Fruit fly (Drosophila melanogaster) whole organism, embryonic: ENCODE measurements around the gene Obp99b.

ENCODE experiments used
- Atf6 ChIP-seq: fragments of 200-800 bp; sonication (Bioruptor generic); IDR thresholded peaks from 2 replicates; pipeline ENCODE4 v1.3.6; 2022; ENCODE audit warnings: missing biosample characterization, missing genetic modification characterization
- Awh ChIP-seq: fragments of 200-800 bp; sonication (Bioruptor generic); IDR thresholded peaks from 2 replicates; pipeline ENCODE4, ENCODE4 v1.3.6; 2022; ENCODE audit warnings: missing biosample characterization, missing genetic modification characterization
- Bdp1 ChIP-seq: fragments of 200-800 bp; sonication (Bioruptor generic); optimal IDR thresholded peaks from 3 replicates; lab custom pipeline; 2016; ENCODE audit warnings: missing biosample characterization, missing genetic modification characterization
- CG10366 ChIP-seq: fragments of 200-800 bp; sonication (Bioruptor generic); IDR thresholded peaks from 2 replicates; pipeline ENCODE4 v1.3.6; 2022; ENCODE audit warnings: missing biosample characterization, missing genetic modification characterization
- CG10431 ChIP-seq: fragments of 200-800 bp; sonication (Bioruptor generic); optimal IDR thresholded peaks from 3 replicates; lab custom pipeline; 2018; ENCODE audit warnings: missing biosample characterization, mild to moderate bottlenecking, missing genetic modification characterization
- CG12236 ChIP-seq: fragments of 200-800 bp; sonication (Bioruptor generic); optimal IDR thresholded peaks from 2 replicates; lab custom pipeline; 2016; ENCODE audit warnings: missing biosample characterization, missing genetic modification characterization
- CG13123 ChIP-seq: fragments of 200-800 bp; sonication (Bioruptor generic); optimal IDR thresholded peaks from 2 replicates; lab custom pipeline; 2016; ENCODE audit warnings: missing biosample characterization, missing genetic modification characterization
- CG14667 ChIP-seq: fragments of 200-800 bp; sonication (Bioruptor generic); IDR thresholded peaks from 2 replicates; pipeline ENCODE4 v1.3.6; 2022; ENCODE audit warnings: missing biosample characterization, missing genetic modification characterization
- CG15514 ChIP-seq: fragments of 200-800 bp; sonication (Bioruptor generic); optimal IDR thresholded peaks from 3 replicates; lab custom pipeline; 2017; ENCODE audit warnings: missing biosample characterization, missing genetic modification characterization, mild to moderate bottlenecking, moderate library complexity, missing genetic modification reagents
- CG1603 ChIP-seq: fragments of 200-800 bp; sonication (Bioruptor generic); optimal IDR thresholded peaks from 2 replicates; lab custom pipeline; 2019; ENCODE audit warnings: missing biosample characterization, mild to moderate bottlenecking, missing genetic modification characterization, moderate library complexity
- CG17802 ChIP-seq: fragments of 200-800 bp; sonication (Bioruptor generic); optimal IDR thresholded peaks from 2 replicates; lab custom pipeline; 2018; ENCODE audit warnings: missing biosample characterization, mild to moderate bottlenecking, missing genetic modification characterization, moderate library complexity
- CG18011 ChIP-seq: fragments of 200-800 bp; sonication (Bioruptor generic); optimal IDR thresholded peaks from 2 replicates; lab custom pipeline; 2017; ENCODE audit warnings: missing biosample characterization, missing genetic modification characterization, mild to moderate bottlenecking, moderate library complexity, missing genotype
- CG18599 ChIP-seq: fragments of 200-800 bp; sonication (Bioruptor generic); optimal IDR thresholded peaks from 3 replicates; lab custom pipeline; 2017; ENCODE audit warnings: missing biosample characterization, missing genetic modification characterization, mild to moderate bottlenecking, moderate library complexity, missing genetic modification reagents
- CG3838 ChIP-seq: fragments of 200-800 bp; sonication (Bioruptor generic); optimal IDR thresholded peaks from 3 replicates; lab custom pipeline; 2016; ENCODE audit warnings: missing biosample characterization, missing genetic modification characterization
- CG4404 ChIP-seq: fragments of 200-800 bp; sonication (Bioruptor generic); IDR thresholded peaks from 2 replicates; pipeline ENCODE4 v1.3.6; 2022; ENCODE audit warnings: missing biosample characterization, missing genetic modification characterization
- CG4820 ChIP-seq: fragments of 200-800 bp; sonication (Bioruptor generic); optimal IDR thresholded peaks from 3 replicates; lab custom pipeline; 2016; ENCODE audit warnings: missing biosample characterization, missing genetic modification characterization
- CG6175 ChIP-seq: fragments of 200-800 bp; sonication (Bioruptor generic); IDR thresholded peaks from 3 replicates; pipeline ENCODE4 v1.3.6; 2022; ENCODE audit warnings: missing biosample characterization, missing genetic modification characterization
- CG6654 ChIP-seq: fragments of 200-800 bp; sonication (Bioruptor generic); optimal IDR thresholded peaks from 2 replicates; lab custom pipeline; 2017; ENCODE audit warnings: missing biosample characterization, mild to moderate bottlenecking, missing genetic modification characterization
- CG6765 ChIP-seq: fragments of 200-800 bp; sonication (Bioruptor generic); optimal IDR thresholded peaks from 3 replicates; lab custom pipeline; 2017; ENCODE audit warnings: missing biosample characterization, mild to moderate bottlenecking, missing genetic modification characterization
- CG7963 ChIP-seq: fragments of 200-800 bp; sonication (Bioruptor generic); IDR thresholded peaks from 3 replicates; pipeline ENCODE4 v1.3.6; 2022; ENCODE audit warnings: missing biosample characterization, missing genetic modification characterization; ENCODE audit not compliant: partially characterized antibody
- CG8388 ChIP-seq: fragments of 200-800 bp; sonication (Bioruptor generic); optimal IDR thresholded peaks from 2 replicates; lab custom pipeline; 2019; ENCODE audit warnings: missing biosample characterization, mild to moderate bottlenecking, missing genetic modification characterization, moderate library complexity
- CG9727 ChIP-seq: fragments of 200-800 bp; sonication (Bioruptor generic); optimal IDR thresholded peaks from 3 replicates; lab custom pipeline; 2017; ENCODE audit warnings: missing biosample characterization, mild to moderate bottlenecking, missing genetic modification characterization
- CG9817 ChIP-seq: fragments of 200-800 bp; sonication (Bioruptor generic); optimal IDR thresholded peaks from 2 replicates; lab custom pipeline; 2018; ENCODE audit warnings: missing biosample characterization, mild to moderate bottlenecking, missing genetic modification characterization, moderate library complexity
- CrebB ChIP-seq: fragments of 200-800 bp; sonication (Bioruptor generic); optimal IDR thresholded peaks from 3 replicates; lab custom pipeline; 2018; ENCODE audit warnings: missing biosample characterization, mild to moderate bottlenecking, missing genetic modification characterization
- Dip2 ChIP-seq: fragments of 200-800 bp; sonication (Bioruptor generic); IDR thresholded peaks from 2 replicates; pipeline ENCODE4 v1.3.6; 2022; ENCODE audit warnings: missing biosample characterization, missing genetic modification characterization
- HLHmδ ChIP-seq: fragments of 200-800 bp; sonication (Bioruptor generic); optimal IDR thresholded peaks from 2 replicates; lab custom pipeline; 2018; ENCODE audit warnings: missing biosample characterization, mild to moderate bottlenecking, missing genetic modification characterization, moderate library complexity
- HmgD ChIP-seq: fragments of 200-800 bp; sonication (Bioruptor generic); optimal IDR thresholded peaks from 3 replicates; lab custom pipeline; 2016; ENCODE audit warnings: missing biosample characterization, missing genetic modification characterization
- Hr78 ChIP-seq, 2 experiments: fragments of 200-800 bp in 1 of 2; fragments of >200 bp in 1 of 2; sonication (Bioruptor generic) in 1 of 2; optimal IDR thresholded peaks; 2 replicates each; lab custom pipeline; 2017 to 2019; ENCODE audit warnings: missing biosample characterization in 2 of 2, missing genetic modification characterization in 2 of 2, mild to moderate bottlenecking in 1 of 2, moderate library complexity in 1 of 2
- Lim3 ChIP-seq: fragments of 200-800 bp; sonication (Bioruptor generic); IDR thresholded peaks from 2 replicates; pipeline ENCODE4 v1.3.6; 2022; ENCODE audit warnings: missing biosample characterization, missing genetic modification characterization
- NFAT ChIP-seq: fragments of 200-800 bp; sonication (Bioruptor generic); IDR thresholded peaks from 2 replicates; pipeline ENCODE4 v1.3.6; 2022; ENCODE audit warnings: missing biosample characterization, missing genetic modification characterization
- Rx ChIP-seq: fragments of 200-800 bp; sonication (Bioruptor generic); IDR thresholded peaks from 2 replicates; pipeline ENCODE4 v1.3.6; 2022; ENCODE audit warnings: missing biosample characterization, missing genetic modification characterization
- Sin3A ChIP-seq: fragments of >200 bp; optimal IDR thresholded peaks from 2 replicates; lab custom pipeline; 2018
- Six4 ChIP-seq: fragments of 200-800 bp; sonication (Bioruptor generic); optimal IDR thresholded peaks from 2 replicates; lab custom pipeline; 2016; ENCODE audit warnings: missing biosample characterization, missing genetic modification characterization
- Stat92E ChIP-seq, 3 experiments: fragments of >200 bp in 2 of 3; fragments of 200-800 bp in 1 of 3; sonication (Bioruptor generic) in 1 of 3; optimal IDR thresholded peaks; 2 replicates each; lab custom pipeline; 2017 to 2019; ENCODE audit warnings: missing biosample characterization in 3 of 3, missing genetic modification characterization in 3 of 3, mild to moderate bottlenecking in 1 of 3, moderate library complexity in 1 of 3
- Taf1 ChIP-seq: fragments of 200-800 bp; sonication (Bioruptor generic); IDR thresholded peaks from 2 replicates; pipeline ENCODE4 v1.3.6; 2022; ENCODE audit warnings: missing biosample characterization, missing genetic modification characterization
- Usf ChIP-seq: fragments of 200-800 bp; sonication (Bioruptor generic); optimal IDR thresholded peaks from 2 replicates; lab custom pipeline; 2017; ENCODE audit warnings: missing genotype, missing biosample characterization, missing genetic modification characterization
- ci ChIP-seq: fragments of 200-800 bp; sonication (Bioruptor generic); IDR thresholded peaks from 3 replicates; pipeline ENCODE4 v1.3.6; 2022; ENCODE audit warnings: missing biosample characterization, missing genetic modification characterization
- disco-r ChIP-seq: fragments of 200-800 bp; sonication (Bioruptor generic); optimal IDR thresholded peaks from 2 replicates; lab custom pipeline; 2016; ENCODE audit warnings: missing biosample characterization, missing genetic modification characterization
- en ChIP-seq: fragments of 200-800 bp; sonication (Bioruptor generic); optimal IDR thresholded peaks from 2 replicates; lab custom pipeline; 2016; ENCODE audit warnings: missing biosample characterization, missing genetic modification characterization
- fd64A ChIP-seq: fragments of 200-800 bp; sonication (Bioruptor generic); optimal IDR thresholded peaks from 3 replicates; lab custom pipeline; 2018; ENCODE audit warnings: missing biosample characterization, mild to moderate bottlenecking, missing genetic modification characterization
- grn ChIP-seq: fragments of 200-800 bp; sonication (Bioruptor generic); optimal IDR thresholded peaks from 3 replicates; lab custom pipeline; 2017; ENCODE audit warnings: missing biosample characterization, missing genetic modification characterization
- gsb-n ChIP-seq: fragments of 200-800 bp; sonication (Bioruptor generic); optimal IDR thresholded peaks from 3 replicates; lab custom pipeline; 2018; ENCODE audit warnings: missing biosample characterization, mild to moderate bottlenecking, missing genetic modification characterization
- ken ChIP-seq: fragments of 200-800 bp; sonication (Bioruptor generic); IDR thresholded peaks from 3 replicates; pipeline ENCODE4 v1.3.6; 2022; ENCODE audit warnings: missing biosample characterization, missing genetic modification characterization
- lab ChIP-seq: fragments of 200-800 bp; sonication (Bioruptor generic); optimal IDR thresholded peaks from 3 replicates; lab custom pipeline; 2017; ENCODE audit warnings: missing biosample characterization, missing genetic modification characterization, mild to moderate bottlenecking, moderate library complexity, missing genetic modification reagents
- luna ChIP-seq: fragments of 200-800 bp; sonication (Bioruptor generic); optimal IDR thresholded peaks from 2 replicates; lab custom pipeline; 2016; ENCODE audit warnings: missing biosample characterization, missing genetic modification characterization
- oc ChIP-seq: fragments of 200-800 bp; sonication (Bioruptor generic); optimal IDR thresholded peaks from 2 replicates; lab custom pipeline; 2018; ENCODE audit warnings: missing biosample characterization, mild to moderate bottlenecking, missing genetic modification characterization, moderate library complexity
- sd ChIP-seq: fragments of 200-800 bp; sonication (Bioruptor generic); optimal IDR thresholded peaks from 3 replicates; lab custom pipeline; 2018; ENCODE audit warnings: missing biosample characterization, mild to moderate bottlenecking, missing genetic modification characterization, moderate library complexity
- so ChIP-seq: fragments of 200-800 bp; sonication (Bioruptor generic); IDR thresholded peaks from 3 replicates; pipeline ENCODE4 v1.3.6; 2022; ENCODE audit warnings: missing biosample characterization, missing genetic modification characterization
- toy ChIP-seq: fragments of 200-800 bp; sonication (Bioruptor generic); IDR thresholded peaks from 2 replicates; pipeline ENCODE4 v1.3.6; 2022; ENCODE audit warnings: missing biosample characterization, missing genetic modification characterization

The Obp99b gene

dm6 chr3R:29718363-29718762 is 1.7 kb upstream of the Obp99b start, which contains the start of gene CG15506:
CG15506 (plus strand) TSS chr3R:29718663.
- TF ChIP-seq CG6654 (GFP tag; lab: Kevin White, UChicago) (no peak), ci (GFP tag; lab: Robert Waterston, UW) (peak; percentile 18; the same call in 1 of the 3 replicates), NFAT (GFP tag; lab: Robert Waterston, UW) (no peak), ken (GFP tag; lab: Robert Waterston, UW) (peak; percentile 24; the same call in 1 of the 3 replicates)

dm6 chr3R:29717519-29717918 is 823 bp upstream of the Obp99b start:
- TF ChIP-seq Bdp1 (GFP tag; lab: Kevin White, UChicago) (no peak), oc (tag; lab: Kevin White, UChicago) (no peak), toy (no peak), Awh (no peak), CG3838 (GFP tag; lab: Kevin White, UChicago) (no peak), disco-r (GFP tag; lab: Kevin White, UChicago) (no peak), sd (tag; lab: Kevin White, UChicago) (no peak), luna (GFP tag; lab: Kevin White, UChicago) (no peak), CG18599 (no peak), CG6765 (GFP tag; lab: Kevin White, UChicago) (no peak), CG6175 (GFP tag; lab: Robert Waterston, UW) (no peak), CG15514 (GFP tag; lab: Kevin White, UChicago) (no peak), so (GFP tag; lab: Robert Waterston, UW) (peak; percentile 24; the same call in 1 of the 3 replicates), CG9817 (tag; lab: Kevin White, UChicago) (peak; percentile 4), fd64A (no peak), gsb-n (peak; percentile 16), HmgD (GFP tag; lab: Kevin White, UChicago) (no peak), CG10431 (GFP tag; lab: Kevin White, UChicago) (no peak), Taf1 (GFP tag; lab: Robert Waterston, UW) (no peak), grn (no peak), CG17802 (tag; lab: Kevin White, UChicago) (no peak), CG9727 (GFP tag; lab: Kevin White, UChicago) (no peak), CG8388 (GFP tag; lab: Kevin White, UChicago) (peak; percentile 53), Usf (no peak), CG4820 (GFP tag; lab: Kevin White, UChicago) (peak; percentile 47), CG4404 (GFP tag; lab: Robert Waterston, UW) (no peak), CG1603 (tag; lab: Kevin White, UChicago) (peak; percentile 59), lab (GFP tag; lab: Kevin White, UChicago) (peak; percentile 7), CrebB (tag; lab: Kevin White, UChicago) (no peak), Rx (GFP tag; lab: Robert Waterston, UW) (no peak), en (GFP tag; lab: Kevin White, UChicago) (no peak), CG14667 (GFP tag; lab: Robert Waterston, UW) (0 out of 2 replicates have a peak, but pooled peaks have one; percentile 39), Sin3A (lab: Kevin White, UChicago) (no peak), CG10366 (GFP tag; lab: Robert Waterston, UW) (peak; percentile 33; the same call in 1 of the 2 replicates), CG13123 (no peak), HLHmδ (GFP tag; lab: Kevin White, UChicago) (no peak), Hr78 (GFP tag; optimal IDR thresholded peaks at IDR 0.05; lab: Kevin White, UChicago) (peak in 1 of 2 experiments; percentile 31), Lim3 (GFP tag; lab: Robert Waterston, UW) (no peak), CG12236 (GFP tag; lab: Kevin White, UChicago) (no peak), Stat92E (GFP tag; optimal IDR thresholded peaks at IDR 0.05; lab: Kevin White, UChicago) (no peak), CG18011 (no peak), CG7963 (no peak), Six4 (GFP tag; lab: Kevin White, UChicago) (peak; percentile 5), Atf6 (GFP tag; lab: Robert Waterston, UW) (no peak), Dip2 (GFP tag; lab: Robert Waterston, UW) (no peak)
